Worm (Caenorhabditis elegans) whole organism, young adult: ENCODE measurements around the gene R08C7.12.
A peak's percentile ranks its signal among the peaks of the same experiment; 100 is the strongest.

Source experiments
- B0261.1 ChIP-seq: sonication (generic microtip); optimal IDR thresholded peaks from 2 replicates; lab custom pipeline; 2016; ENCODE audit warnings: mild to moderate bottlenecking, missing genetic modification characterization, moderate library complexity, missing compliant biosample characterization
- B0336.3 ChIP-seq: fragments of 200-800 bp; sonication (Bioruptor generic); IDR thresholded peaks from 2 replicates; pipeline ENCODE4 v1.3.6; 2022; ENCODE audit warnings: missing genetic modification characterization, missing compliant biosample characterization
- F10E7.11 ChIP-seq: sonication (generic microtip); optimal IDR thresholded peaks from 2 replicates; lab custom pipeline; 2017; ENCODE audit warnings: mild to moderate bottlenecking, missing genetic modification characterization, moderate library complexity, missing compliant biosample characterization
- F52B5.7 ChIP-seq: sonication (generic microtip); optimal IDR thresholded peaks from 2 replicates; lab custom pipeline; 2016; ENCODE audit warnings: mild to moderate bottlenecking, missing genetic modification characterization, missing compliant biosample characterization
- K11D2.4 ChIP-seq: fragments of 200-800 bp; sonication (Bioruptor generic); IDR thresholded peaks from 2 replicates; pipeline ENCODE4 v1.3.6; 2022; ENCODE audit warnings: missing genetic modification reagents, missing genetic modification characterization, missing compliant biosample characterization
- K12H6.12 ChIP-seq: fragments of 200-800 bp; sonication (Bioruptor generic); optimal IDR thresholded peaks from 2 replicates; lab custom pipeline; 2018; ENCODE audit warnings: mild to moderate bottlenecking, missing genetic modification characterization, missing compliant biosample characterization
- Y95B8A.8 ChIP-seq: fragments of 200-800 bp; sonication (Bioruptor generic); IDR thresholded peaks from 2 replicates; pipeline ENCODE4 v1.3.6; 2022; ENCODE audit warnings: missing genetic modification reagents, missing genetic modification characterization, missing compliant biosample characterization
- ZK185.1 ChIP-seq: sonication (generic microtip); optimal IDR thresholded peaks from 2 replicates; lab custom pipeline; 2016; ENCODE audit warnings: mild to moderate bottlenecking, missing genetic modification characterization, missing compliant biosample characterization; ENCODE audit not compliant: poor library complexity, severe bottlenecking
- akir-1 ChIP-seq: fragments of 200-800 bp; sonication (Bioruptor generic); optimal IDR thresholded peaks from 2 replicates; lab custom pipeline; 2018; ENCODE audit warnings: mild to moderate bottlenecking, missing genetic modification characterization, moderate library complexity, missing compliant biosample characterization
- ama-1 ChIP-seq, 3 experiments: fragments of 150-350 bp in 1 of 3; sonication (generic microtip) in 2 of 3; optimal IDR thresholded peaks; 2 replicates each; lab custom pipeline; 2014 to 2018; ENCODE audit warnings: missing biosample characterization in 2 of 3, missing genetic modification characterization in 2 of 3, missing genetic modification reagents in 2 of 3
- atf-7 ChIP-seq: sonication (generic microtip); optimal IDR thresholded peaks from 2 replicates; lab custom pipeline; 2017; ENCODE audit warnings: mild to moderate bottlenecking, missing genetic modification characterization, missing compliant biosample characterization
- attf-5 ChIP-seq: fragments of 200-800 bp; sonication (Bioruptor generic); optimal IDR thresholded peaks from 2 replicates; lab custom pipeline; 2018; ENCODE audit warnings: mild to moderate bottlenecking, missing genetic modification characterization, missing compliant biosample characterization
- cebp-1 ChIP-seq, 2 experiments: fragments of 200-800 bp in 1 of 2; sonication (Bioruptor generic) in 1 of 2; sonication (generic microtip) in 1 of 2; IDR thresholded peaks in 1 of 2; optimal IDR thresholded peaks in 1 of 2; 2 replicates each; pipeline versions ENCODE4 v1.3.6 to Lab custom; 2017 to 2022; ENCODE audit warnings: missing compliant biosample characterization in 2 of 2, missing genetic modification characterization in 2 of 2, mild to moderate bottlenecking in 1 of 2, missing genetic modification reagents in 1 of 2, moderate library complexity in 1 of 2
- chd-7 ChIP-seq: sonication (generic microtip); optimal IDR thresholded peaks from 2 replicates; lab custom pipeline; 2016; ENCODE audit warnings: mild to moderate bottlenecking, missing genetic modification characterization, moderate library complexity, missing compliant biosample characterization
- dox-1 ChIP-seq: fragments of 200-800 bp; sonication (Bioruptor generic); IDR thresholded peaks from 2 replicates; pipeline ENCODE4 v1.3.6; 2022; ENCODE audit warnings: missing genetic modification reagents, missing genetic modification characterization, missing compliant biosample characterization
- egl-44 ChIP-seq: fragments of 200-800 bp; sonication (Bioruptor generic); IDR thresholded peaks from 2 replicates; pipeline ENCODE4 v1.3.6; 2022; ENCODE audit warnings: missing genetic modification reagents, missing genetic modification characterization, missing compliant biosample characterization
- egrh-3 ChIP-seq: fragments of 200-800 bp; sonication (Bioruptor generic); IDR thresholded peaks from 2 replicates; pipeline ENCODE4 v1.3.6; 2022; ENCODE audit warnings: missing genetic modification reagents, missing genetic modification characterization, missing compliant biosample characterization
- ets-4 ChIP-seq: fragments of 200-800 bp; sonication (Bioruptor generic); optimal IDR thresholded peaks from 2 replicates; lab custom pipeline; 2018; ENCODE audit warnings: mild to moderate bottlenecking, missing genetic modification characterization, missing compliant biosample characterization
- him-1 ChIP-seq: sonication (generic microtip); optimal IDR thresholded peaks from 2 replicates; lab custom pipeline; 2016; ENCODE audit warnings: missing genotype, missing genetic modification reagents, missing genetic modification characterization, missing compliant biosample characterization
- hlh-12 ChIP-seq: sonication (generic microtip); optimal IDR thresholded peaks from 2 replicates; lab custom pipeline; 2016; ENCODE audit warnings: missing genetic modification characterization, missing compliant biosample characterization
- hmg-1.2 ChIP-seq: fragments of 200-800 bp; sonication (Bioruptor generic); IDR thresholded peaks from 2 replicates; pipeline ENCODE4 v1.3.6; 2022; ENCODE audit warnings: missing genetic modification reagents, missing genetic modification characterization, missing compliant biosample characterization
- lin-26 ChIP-seq: fragments of 200-800 bp; sonication (Bioruptor generic); IDR thresholded peaks from 2 replicates; pipeline ENCODE4 v1.3.6; 2022; ENCODE audit warnings: missing genetic modification reagents, missing genetic modification characterization, missing compliant biosample characterization
- lin-35 ChIP-seq, 3 experiments: fragments of 150-350 bp in 2 of 3; sonication (generic microtip) in 1 of 3; optimal IDR thresholded peaks; 2 replicates each; lab custom pipeline; 2014 to 2018; ENCODE audit warnings: missing biosample characterization in 3 of 3, missing genetic modification characterization in 3 of 3, missing genetic modification reagents in 3 of 3
- madf-10 ChIP-seq: sonication (generic microtip); optimal IDR thresholded peaks from 2 replicates; lab custom pipeline; 2016; ENCODE audit warnings: mild to moderate bottlenecking, missing genetic modification characterization, missing compliant biosample characterization
- madf-3 ChIP-seq: fragments of 200-800 bp; sonication (Bioruptor generic); IDR thresholded peaks from 2 replicates; pipeline ENCODE4 v1.3.6; 2022; ENCODE audit warnings: missing genetic modification reagents, missing genetic modification characterization, missing compliant biosample characterization
- madf-8 ChIP-seq: fragments of 200-800 bp; sonication (Bioruptor generic); conservative IDR thresholded peaks from 2 replicates; pipeline ENCODE4 v1.3.6; 2022; ENCODE audit warnings: missing genetic modification reagents, missing genetic modification characterization, missing compliant biosample characterization
- mcd-1 ChIP-seq: fragments of 200-800 bp; sonication (Bioruptor generic); IDR thresholded peaks from 2 replicates; pipeline ENCODE4 v1.3.6; 2022; ENCODE audit warnings: missing genetic modification reagents, missing genetic modification characterization, missing compliant biosample characterization
- mel-28 ChIP-seq: sonication (generic microtip); optimal IDR thresholded peaks from 2 replicates; lab custom pipeline; 2016; ENCODE audit warnings: borderline replicate concordance, mild to moderate bottlenecking, missing genetic modification characterization, missing compliant biosample characterization
- nfyb-1 ChIP-seq: fragments of 200-800 bp; sonication (Bioruptor generic); IDR thresholded peaks from 2 replicates; pipeline ENCODE4 v1.3.6; 2022; ENCODE audit warnings: missing genetic modification reagents, missing genetic modification characterization, missing compliant biosample characterization
- nhr-80 ChIP-seq: sonication (generic microtip); optimal IDR thresholded peaks from 2 replicates; lab custom pipeline; 2016; ENCODE audit warnings: missing genetic modification characterization, missing compliant biosample characterization
- pbrm-1 ChIP-seq: fragments of 200-800 bp; sonication (Bioruptor generic); IDR thresholded peaks from 2 replicates; pipeline ENCODE4 v1.3.6; 2022; ENCODE audit warnings: missing genetic modification reagents, missing genetic modification characterization, missing compliant biosample characterization
- rcor-1 ChIP-seq: fragments of 200-800 bp; sonication (Bioruptor generic); IDR thresholded peaks from 2 replicates; pipeline ENCODE4 v1.3.6; 2022; ENCODE audit warnings: missing genetic modification reagents, missing genetic modification characterization, missing compliant biosample characterization
- rec-8 ChIP-seq, 2 experiments: sonication (generic microtip); optimal IDR thresholded peaks; 2 replicates each; lab custom pipeline; 2016; ENCODE audit warnings: mild to moderate bottlenecking in 2 of 2, missing genetic modification characterization in 2 of 2, missing genetic modification reagents in 2 of 2, missing genotype in 2 of 2, missing biosample characterization in 1 of 2, missing compliant biosample characterization in 1 of 2, moderate library complexity in 1 of 2
- repo-1 ChIP-seq: sonication (generic microtip); optimal IDR thresholded peaks from 2 replicates; lab custom pipeline; 2017; ENCODE audit warnings: mild to moderate bottlenecking, missing genetic modification characterization, missing compliant biosample characterization
- sea-2 ChIP-seq: fragments of 200-800 bp; sonication (Bioruptor generic); IDR thresholded peaks from 2 replicates; pipeline ENCODE4 v1.3.6; 2022; ENCODE audit warnings: missing genetic modification characterization, missing compliant biosample characterization
- tbp1 ChIP-seq: fragments of 200-800 bp; sonication (Bioruptor generic); optimal IDR thresholded peaks from 2 replicates; lab custom pipeline; 2018; ENCODE audit warnings: mild to moderate bottlenecking, missing genetic modification characterization, missing compliant biosample characterization
- zfh-2 ChIP-seq: fragments of 200-800 bp; sonication (Bioruptor generic); conservative IDR thresholded peaks from 2 replicates; pipeline ENCODE4 v1.3.6; 2022; ENCODE audit warnings: missing genetic modification reagents, missing genetic modification characterization, missing compliant biosample characterization
- ztf-18 ChIP-seq: sonication (generic microtip); optimal IDR thresholded peaks from 2 replicates; lab custom pipeline; 2016; ENCODE audit warnings: missing genotype, mild to moderate bottlenecking, missing genetic modification characterization, missing compliant biosample characterization
- ztf-22 ChIP-seq: fragments of 200-800 bp; sonication (Bioruptor generic); optimal IDR thresholded peaks from 2 replicates; lab custom pipeline; 2018; ENCODE audit warnings: mild to moderate bottlenecking, missing genetic modification characterization, moderate library complexity, missing compliant biosample characterization
- ztf-26 ChIP-seq: sonication (generic microtip); optimal IDR thresholded peaks from 2 replicates; lab custom pipeline; 2017; ENCODE audit warnings: missing genetic modification characterization, missing compliant biosample characterization
- ztf-6 ChIP-seq: fragments of 200-800 bp; sonication (Bioruptor generic); IDR thresholded peaks from 2 replicates; pipeline ENCODE4 v1.3.6; 2022; ENCODE audit warnings: missing genetic modification reagents, missing genetic modification characterization, missing compliant biosample characterization

The R08C7.12 gene

ce11 chrIV:4406054-4406539 lies 43.4 kb upstream of the R08C7.12 start (continued):
- peak; percentile 36; the same call in 1 of the 2 replicates for TF ChIP-seq rcor-1
- TF ChIP-seq K11D2.4 (GFP tag; lab: Robert Waterston, UW) = peak; percentile 33; the same call in 1 of the 2 replicates
- TF ChIP-seq akir-1 (GFP tag; lab: Kevin White, UChicago) = peak; percentile 62
- no peak for TF ChIP-seq F52B5.7 (tag; lab: Kevin White, UChicago)
- no peak for TF ChIP-seq sea-2 (GFP tag; lab: Robert Waterston, UW)
- peak; percentile 38 for TF ChIP-seq ets-4 (GFP tag; lab: Kevin White, UChicago)
- TF ChIP-seq chd-7 (tag; lab: Kevin White, UChicago) = peak; percentile 36
- no peak for TF ChIP-seq hlh-12 (tag; lab: Kevin White, UChicago)
- peak; percentile 32; the same call in 1 of the 2 replicates for TF ChIP-seq B0336.3 (GFP tag; lab: Robert Waterston, UW)
- no peak for TF ChIP-seq rec-8 (tag; optimal IDR thresholded peaks at IDR 0.05; lab: Kevin White, UChicago)
- peak; percentile 91 for TF ChIP-seq nhr-80
- 0 out of 2 replicates have a peak, but pooled peaks have one; percentile 41 for TF ChIP-seq pbrm-1 (GFP tag; lab: Robert Waterston, UW)
- TF ChIP-seq hmg-1.2 (GFP tag; lab: Robert Waterston, UW) = peak; percentile 41; the same call in 1 of the 2 replicates
- TF ChIP-seq, all 124 proteins: peak for 27

- TF ChIP-seq nhr-80 (peak; percentile 60), tbp1 (peak; percentile 34), lin-35 (GFP tag; optimal IDR thresholded peaks at IDR 0.05; lab: Kevin White, UChicago) (no peak), F10E7.11 (tag; lab: Kevin White, UChicago) (no peak), egrh-3 (GFP tag; lab: Robert Waterston, UW) (peak; percentile 77), mcd-1 (peak; percentile 69), ama-1 (optimal IDR thresholded peaks at IDR 0.05; lab: Kevin White, UChicago) (no peak), ama-1 (GFP tag; optimal IDR thresholded peaks at IDR 0.05; lab: Kevin White, UChicago) (no peak), ets-4 (GFP tag; lab: Kevin White, UChicago) (peak; percentile 6), madf-10 (tag; lab: Kevin White, UChicago) (peak; percentile 16), attf-5 (GFP tag; lab: Kevin White, UChicago) (peak; percentile 13), dox-1 (GFP tag; lab: Robert Waterston, UW) (peak; percentile 76), cebp-1 (GFP tag; IDR thresholded peaks at IDR 0.05; lab: Robert Waterston, UW) (no peak), cebp-1 (tag; optimal IDR thresholded peaks at IDR 0.05; lab: Kevin White, UChicago) (peak; percentile 25), hmg-1.2 (GFP tag; lab: Robert Waterston, UW) (peak; percentile 63), atf-7 (tag; lab: Kevin White, UChicago) (peak; percentile 21), zfh-2 (GFP tag; lab: Robert Waterston, UW) (peak; percentile 93), ZK185.1 (tag; lab: Kevin White, UChicago) (peak; percentile 61), nfyb-1 (GFP tag; lab: Robert Waterston, UW) (no peak), lin-26 (GFP tag; lab: Robert Waterston, UW) (0 out of 2 replicates have a peak, but pooled peaks have one; percentile 17), K12H6.12 (tag; lab: Kevin White, UChicago) (peak; percentile 11)
Measured at ce11 chrIV:4407055-4407461, 42.5 kb upstream of the R08C7.12 start.

DNA sequence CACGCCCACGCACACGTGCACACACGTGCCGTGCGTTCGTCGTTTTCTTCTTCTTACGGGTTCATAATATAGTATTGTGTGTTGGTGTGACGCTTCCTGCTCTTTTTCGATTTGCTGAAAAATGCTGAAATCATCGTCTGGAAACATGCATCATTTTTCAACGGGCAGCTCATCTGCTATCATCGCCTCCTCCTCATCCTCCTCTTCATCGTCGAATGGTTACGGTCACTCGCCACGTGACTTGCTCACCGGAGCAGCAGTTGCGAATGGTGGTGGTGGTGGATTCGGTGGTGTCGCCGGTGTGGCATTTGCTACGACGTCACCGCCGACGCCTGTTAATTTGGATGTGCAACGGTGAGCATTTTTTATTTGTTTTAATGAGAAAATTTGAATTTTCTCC lies 40.8 kb upstream of the R08C7.12 start:
- no peak for TF ChIP-seq ztf-6 (GFP tag; lab: Robert Waterston, UW)
- 0 out of 2 replicates have a peak, but pooled peaks have one; percentile 12 for TF ChIP-seq madf-3
- TF ChIP-seq madf-8 (GFP tag; lab: Robert Waterston, UW) = no peak
- TF ChIP-seq tbp1 = peak; percentile 6
- peak; percentile 20 for TF ChIP-seq ztf-26 (tag; lab: Kevin White, UChicago)
- 0 out of 2 replicates have a peak, but pooled peaks have one; percentile 36 for TF ChIP-seq dox-1 (GFP tag; lab: Robert Waterston, UW)
- peak; percentile 58; the same call in 1 of the 2 replicates for TF ChIP-seq zfh-2 (GFP tag; lab: Robert Waterston, UW)
- TF ChIP-seq K12H6.12 (tag; lab: Kevin White, UChicago) = no peak
- no peak for TF ChIP-seq ztf-18 (tag; lab: Kevin White, UChicago)
- peak; percentile 7 for TF ChIP-seq repo-1 (tag; lab: Kevin White, UChicago)
- no peak for TF ChIP-seq him-1
- TF ChIP-seq chd-7 (tag; lab: Kevin White, UChicago) = peak; percentile 17
- 0 out of 2 replicates have a peak, but pooled peaks have one; percentile 51 for TF ChIP-seq egl-44 (GFP tag; lab: Robert Waterston, UW)
- peak; percentile 5 for TF ChIP-seq ztf-22
- 0 out of 2 replicates have a peak, but pooled peaks have one; percentile 20 for TF ChIP-seq Y95B8A.8 (GFP tag; lab: Robert Waterston, UW)
- TF ChIP-seq B0261.1 (tag; lab: Kevin White, UChicago) = no peak
- TF ChIP-seq mel-28 (tag; lab: Kevin White, UChicago) = no peak
- peak; percentile 10 for TF ChIP-seq attf-5 (GFP tag; lab: Kevin White, UChicago)
- no peak for TF ChIP-seq cebp-1 (GFP tag; IDR thresholded peaks at IDR 0.05; lab: Robert Waterston, UW)
- peak; percentile 28 for TF ChIP-seq cebp-1 (tag; optimal IDR thresholded peaks at IDR 0.05; lab: Kevin White, UChicago)
- TF ChIP-seq, all 124 proteins: peak for 12
